Worm (Caenorhabditis elegans): Measurements from ENCODE around the gene folt-2.

Gene folt-2

ce11 chrV:2863033-2863432 lies 12.4 kb downstream of the folt-2 start, which contains the start of gene srh-272:
TSS of gene srh-272 (plus strand) at chrV:2863333.
- TF ChIP-seq R02D3.7 (tag; optimal IDR thresholded peaks at IDR 0.05) (no peak), fos-1 (tag; optimal IDR thresholded peaks at IDR 0.05) (no peak), unc-39 (tag; optimal IDR thresholded peaks at IDR 0.05) (no peak), nhr-25 (tag; optimal IDR thresholded peaks at IDR 0.05) (no peak), mbf-1 (tag; optimal IDR thresholded peaks at IDR 0.05) (no peak), ZK546.5 (tag; optimal IDR thresholded peaks at IDR 0.05) (no peak), dmd-4 (tag; optimal IDR thresholded peaks at IDR 0.05) (no peak), skn-1 (tag; optimal IDR thresholded peaks at IDR 0.05) (no peak), nhr-21 (tag; optimal IDR thresholded peaks at IDR 0.05) (no peak)

ce11 chrV:2861505-2861904 lies 13.9 kb downstream of the folt-2 start, which contains the start of gene srh-270:
TSS of gene srh-270 (minus strand) at chrV:2861605.
- no peak for TF ChIP-seq mab-5 (tag; optimal IDR thresholded peaks at IDR 0.05)
- no peak for TF ChIP-seq ama-1 (optimal IDR thresholded peaks at IDR 0.05)
- TF ChIP-seq elt-3 (tag; optimal IDR thresholded peaks at IDR 0.05): no peak
- TF ChIP-seq nhr-77 (tag; optimal IDR thresholded peaks at IDR 0.05): no peak
- no peak for TF ChIP-seq unc-62 (GFP tag; optimal IDR thresholded peaks at IDR 0.05)
- TF ChIP-seq ceh-82 (tag; optimal IDR thresholded peaks at IDR 0.05): no peak
- TF ChIP-seq fos-1 (tag; optimal IDR thresholded peaks at IDR 0.05): no peak
- TF ChIP-seq nhr-21 (tag; optimal IDR thresholded peaks at IDR 0.05): no peak
- TF ChIP-seq mbf-1 (tag; optimal IDR thresholded peaks at IDR 0.05): no peak
- TF ChIP-seq C34F6.9 (tag; optimal IDR thresholded peaks at IDR 0.05): no peak
- no peak for TF ChIP-seq mdl-1 (tag; optimal IDR thresholded peaks at IDR 0.05)
- no peak for TF ChIP-seq ztf-4 (tag; optimal IDR thresholded peaks at IDR 0.05)
- TF ChIP-seq ceh-16 (tag; optimal IDR thresholded peaks at IDR 0.05): no peak
- TF ChIP-seq peb-1 (tag; optimal IDR thresholded peaks at IDR 0.05): no peak
- no peak for TF ChIP-seq nhr-10 (tag; optimal IDR thresholded peaks at IDR 0.05)
- no peak for TF ChIP-seq nhr-237 (tag; optimal IDR thresholded peaks at IDR 0.05)
- TF ChIP-seq nhr-23 (tag; optimal IDR thresholded peaks at IDR 0.05): no peak
- TF ChIP-seq zag-1 (tag; optimal IDR thresholded peaks at IDR 0.05): no peak
- TF ChIP-seq ztf-1 (GFP tag; conservative IDR thresholded peaks at IDR 0.05): no peak
- TF ChIP-seq gmeb-1 (tag; optimal IDR thresholded peaks at IDR 0.05): no peak

ce11 chrV:2859738-2860137 lies 15.7 kb downstream of the folt-2 start, which contains the start of gene srj-54:
TSS of gene srj-54 (minus strand) at chrV:2859838.
- no peak for TF ChIP-seq ZK546.5 (tag; optimal IDR thresholded peaks at IDR 0.05)
- TF ChIP-seq Y55F3AM.14 (GFP tag; optimal IDR thresholded peaks at IDR 0.05): no peak
- TF ChIP-seq elt-3 (tag; optimal IDR thresholded peaks at IDR 0.05): no peak
- TF ChIP-seq ama-1 (optimal IDR thresholded peaks at IDR 0.05): no peak

ce11 chrV:2857842-2858241 lies 17.6 kb downstream of the folt-2 start, which contains the start of gene srj-55:
TSS of gene srj-55 (minus strand) at chrV:2857942.
- TF ChIP-seq nhr-21 (tag; optimal IDR thresholded peaks at IDR 0.05) (no peak), crh-2 (tag; optimal IDR thresholded peaks at IDR 0.05) (no peak), gmeb-1 (tag; optimal IDR thresholded peaks at IDR 0.05) (no peak), aly-2 (tag; optimal IDR thresholded peaks at IDR 0.05) (no peak)

- no peak for TF ChIP-seq nhr-237 (tag; optimal IDR thresholded peaks at IDR 0.05)
- TF ChIP-seq sma-3 (GFP tag; optimal IDR thresholded peaks at IDR 0.05): no peak
- TF ChIP-seq mdl-1 (tag; optimal IDR thresholded peaks at IDR 0.05): no peak
- no peak for TF ChIP-seq unc-55 (GFP tag; optimal IDR thresholded peaks at IDR 0.05)
- no peak for TF ChIP-seq mab-5 (tag; optimal IDR thresholded peaks at IDR 0.05)
- TF ChIP-seq nhr-77 (tag; optimal IDR thresholded peaks at IDR 0.05): no peak
- TF ChIP-seq aly-2 (tag; optimal IDR thresholded peaks at IDR 0.05): no peak
- TF ChIP-seq F13H6.1 (tag; optimal IDR thresholded peaks at IDR 0.05): no peak
- no peak for TF ChIP-seq ceh-82 (tag; optimal IDR thresholded peaks at IDR 0.05)
- no peak for TF ChIP-seq lsy-2 (tag; optimal IDR thresholded peaks at IDR 0.05)
- TF ChIP-seq ceh-16 (tag; optimal IDR thresholded peaks at IDR 0.05): no peak
- no peak for TF ChIP-seq fos-1 (tag; optimal IDR thresholded peaks at IDR 0.05)
- TF ChIP-seq elt-3 (tag; optimal IDR thresholded peaks at IDR 0.05): no peak
- no peak for TF ChIP-seq nhr-11 (tag; optimal IDR thresholded peaks at IDR 0.05)
- TF ChIP-seq ama-1 (optimal IDR thresholded peaks at IDR 0.05): no peak
- no peak for TF ChIP-seq nhr-21 (tag; optimal IDR thresholded peaks at IDR 0.05)
These were observed 19.9 kb downstream of the folt-2 start, which contains the start of gene srj-57 for ce11 chrV:2855473-2855872. TSS of gene srj-57 (minus strand) at chrV:2855573.

Measured in whole organism, L2 larva.